Worm (Caenorhabditis elegans) whole organism, L4 larva: ENCODE measurements around the gene srx-44.
A peak's percentile ranks its signal among the peaks of the same experiment; 100 is the strongest.

Experiments
- F10B5.3 ChIP-seq: sonication (generic microtip); optimal IDR thresholded peaks from 2 replicates; lab custom pipeline; 2016; ENCODE audit warnings: mild to moderate bottlenecking, missing genetic modification characterization, missing compliant biosample characterization
- F49E8.2 ChIP-seq: sonication (generic microtip); optimal IDR thresholded peaks from 2 replicates; lab custom pipeline; 2016; ENCODE audit warnings: missing compliant biosample characterization, mild to moderate bottlenecking, missing genetic modification characterization, borderline replicate concordance
- T26A8.4 ChIP-seq: fragments of 200-800 bp; sonication (Bioruptor generic); IDR thresholded peaks from 2 replicates; pipeline ENCODE4 v1.3.6; 2022; ENCODE audit warnings: missing genetic modification characterization, missing compliant biosample characterization
- aha-1 ChIP-seq: fragments of 150-350 bp; peaks from one replicate; lab custom pipeline; 2014; ENCODE audit warnings: missing biosample characterization, missing genetic modification characterization
- arid-1 ChIP-seq: fragments of 200-800 bp; sonication (Bioruptor generic); conservative IDR thresholded peaks from 2 replicates; pipeline ENCODE4 v1.3.6; 2022; ENCODE audit warnings: missing genetic modification reagents, missing genetic modification characterization, missing compliant biosample characterization
- ceh-32 ChIP-seq: sonication (generic microtip); optimal IDR thresholded peaks from 2 replicates; lab custom pipeline; 2016; ENCODE audit warnings: mild to moderate bottlenecking, missing genetic modification characterization, missing compliant biosample characterization; ENCODE audit not compliant: poor library complexity
- ceh-62 ChIP-seq: sonication (generic microtip); optimal IDR thresholded peaks from 2 replicates; lab custom pipeline; 2017; ENCODE audit warnings: missing biosample characterization, missing genetic modification characterization
- ces-1 ChIP-seq: fragments of 150-350 bp; sonication (generic microtip); optimal IDR thresholded peaks from 4 replicates; lab custom pipeline; 2014; ENCODE audit warnings: missing biosample characterization, missing genetic modification reagents, missing genetic modification characterization
- ctbp-1 ChIP-seq: fragments of 200-800 bp; sonication (Bioruptor generic); IDR thresholded peaks from 2 replicates; pipeline ENCODE4 v1.3.6; 2022; ENCODE audit warnings: missing genetic modification reagents, missing genetic modification characterization, missing compliant biosample characterization
- daf-19 ChIP-seq: fragments of 200-800 bp; sonication (Bioruptor generic); conservative IDR thresholded peaks from 2 replicates; pipeline ENCODE4 v1.3.6; 2022; ENCODE audit warnings: missing genetic modification characterization, missing compliant biosample characterization
- dmd-9 ChIP-seq: fragments of 200-800 bp; sonication (Bioruptor generic); IDR thresholded peaks from 2 replicates; pipeline ENCODE4 v1.3.6; 2022; ENCODE audit warnings: missing genetic modification reagents, missing genetic modification characterization, missing compliant biosample characterization
- dpl-1 ChIP-seq: fragments of 150-350 bp; optimal IDR thresholded peaks from 2 replicates; lab custom pipeline; 2014; ENCODE audit warnings: missing biosample characterization, missing genetic modification reagents, missing genetic modification characterization
- egl-27 ChIP-seq: sonication (generic microtip); optimal IDR thresholded peaks from 3 replicates; lab custom pipeline; 2017; ENCODE audit warnings: missing biosample characterization, missing genetic modification reagents, missing genetic modification characterization
- hif-1 ChIP-seq, 2 experiments: sonication (generic microtip); optimal IDR thresholded peaks; 2 replicates each; lab custom pipeline; 2016 to 2017; ENCODE audit warnings: missing compliant biosample characterization in 2 of 2, missing genetic modification characterization in 2 of 2, missing genetic modification reagents in 2 of 2, missing genotype in 2 of 2, mild to moderate bottlenecking in 1 of 2
- hmg-1.1 ChIP-seq: fragments of 200-800 bp; sonication (Bioruptor generic); IDR thresholded peaks from 2 replicates; pipeline ENCODE4 v1.3.6; 2022; ENCODE audit warnings: missing genetic modification reagents, missing genetic modification characterization, missing compliant biosample characterization
- jun-1 ChIP-seq: fragments of 150-350 bp; optimal IDR thresholded peaks from 2 replicates; lab custom pipeline; 2014; ENCODE audit warnings: missing biosample characterization, missing genetic modification reagents, missing genetic modification characterization
- lin-13 ChIP-seq: fragments of 150-350 bp; optimal IDR thresholded peaks from 2 replicates; lab custom pipeline; 2014; ENCODE audit warnings: missing biosample characterization, missing genetic modification reagents, missing genetic modification characterization
- lin-15B ChIP-seq: fragments of 150-350 bp; sonication (generic microtip); optimal IDR thresholded peaks from 3 replicates; lab custom pipeline; 2014; ENCODE audit warnings: missing biosample characterization, missing genetic modification characterization
- lin-29 ChIP-seq: fragments of 200-800 bp; sonication (Bioruptor generic); IDR thresholded peaks from 2 replicates; pipeline ENCODE4 v1.3.6; 2022; ENCODE audit warnings: missing genetic modification reagents, missing genetic modification characterization, missing compliant biosample characterization
- lsy-2 ChIP-seq, 2 experiments: fragments of 150-350 bp in 1 of 2; sonication (generic microtip) in 1 of 2; optimal IDR thresholded peaks; 2 replicates each; lab custom pipeline; 2014 to 2017; ENCODE audit warnings: missing biosample characterization in 2 of 2, missing genetic modification characterization in 2 of 2
- madf-5 ChIP-seq, 2 experiments: fragments of 200-800 bp; sonication (Bioruptor generic); IDR thresholded peaks; 2 replicates each; pipeline ENCODE4 v1.3.6; 2022; ENCODE audit warnings: missing compliant biosample characterization in 2 of 2, missing genetic modification characterization in 2 of 2
- nhr-11 ChIP-seq: fragments of 150-350 bp; optimal IDR thresholded peaks from 2 replicates; lab custom pipeline; 2014; ENCODE audit warnings: missing biosample characterization, missing genetic modification characterization
- nhr-237 ChIP-seq: sonication (generic microtip); optimal IDR thresholded peaks from 2 replicates; lab custom pipeline; 2017; ENCODE audit warnings: missing biosample characterization, missing genetic modification characterization
- nhr-25 ChIP-seq: sonication (generic microtip); optimal IDR thresholded peaks from 2 replicates; lab custom pipeline; 2017; ENCODE audit warnings: missing genetic modification characterization, mild to moderate bottlenecking, missing compliant biosample characterization, antibody characterized with exemption, moderate library complexity, borderline replicate concordance; ENCODE audit not compliant: insufficient read depth
- nhr-48 ChIP-seq: sonication (generic microtip); optimal IDR thresholded peaks from 2 replicates; lab custom pipeline; 2016; ENCODE audit warnings: mild to moderate bottlenecking, missing genetic modification characterization, missing compliant biosample characterization
- nhr-6 ChIP-seq: fragments of 150-350 bp; optimal IDR thresholded peaks from 2 replicates; lab custom pipeline; 2014; ENCODE audit warnings: missing biosample characterization, missing genetic modification characterization
- pqm-1 ChIP-seq: sonication (generic microtip); optimal IDR thresholded peaks from 2 replicates; lab custom pipeline; 2017; ENCODE audit warnings: missing biosample characterization, missing genetic modification characterization
- rbr-2 ChIP-seq: sonication (generic microtip); optimal IDR thresholded peaks from 2 replicates; lab custom pipeline; 2016; ENCODE audit warnings: missing genotype, missing genetic modification characterization, missing compliant biosample characterization
- saeg-2 ChIP-seq: fragments of 200-800 bp; sonication (Bioruptor generic); IDR thresholded peaks from 2 replicates; pipeline ENCODE4 v1.3.6; 2022; ENCODE audit warnings: missing genetic modification reagents, missing genetic modification characterization, missing compliant biosample characterization
- set-16 ChIP-seq: fragments of 200-800 bp; sonication (Bioruptor generic); IDR thresholded peaks from 2 replicates; pipeline ENCODE4 v1.3.6; 2022; ENCODE audit warnings: missing genetic modification reagents, missing genetic modification characterization, missing compliant biosample characterization
- snpc-4 ChIP-seq: fragments of 150-350 bp; optimal IDR thresholded peaks from 2 replicates; lab custom pipeline; 2014; ENCODE audit warnings: missing biosample characterization, missing genetic modification characterization
- tag-97 ChIP-seq: fragments of 200-800 bp; sonication (Bioruptor generic); IDR thresholded peaks from 2 replicates; pipeline ENCODE4 v1.3.6; 2022; ENCODE audit warnings: missing genetic modification characterization, missing compliant biosample characterization
- tra-1 ChIP-seq: fragments of 200-800 bp; sonication (Bioruptor generic); IDR thresholded peaks from 2 replicates; pipeline ENCODE4 v1.3.6; 2022; ENCODE audit warnings: missing genetic modification reagents, missing genetic modification characterization, missing compliant biosample characterization
- unc-39 ChIP-seq: sonication (generic microtip); optimal IDR thresholded peaks from 2 replicates; lab custom pipeline; 2017; ENCODE audit warnings: missing biosample characterization, missing genetic modification characterization
- unc-62 ChIP-seq, 3 experiments: fragments of 150-350 bp in 1 of 3; sonication (generic microtip); optimal IDR thresholded peaks in 2 of 3; peaks in 1 of 3; 1 replicate in 1 of 3; 2 replicates in 2 of 3; lab custom pipeline; 2014 to 2017; ENCODE audit warnings: missing biosample characterization in 3 of 3, missing genetic modification characterization in 3 of 3, missing genetic modification reagents in 3 of 3, missing genotype in 1 of 3
- zag-1 ChIP-seq: fragments of 150-350 bp; optimal IDR thresholded peaks from 2 replicates; lab custom pipeline; 2014; ENCODE audit warnings: missing biosample characterization, missing genetic modification characterization
- zip-11 ChIP-seq: fragments of 200-800 bp; sonication (Bioruptor generic); IDR thresholded peaks from 2 replicates; pipeline ENCODE4 v1.3.6; 2022; ENCODE audit warnings: missing genetic modification characterization, missing compliant biosample characterization
- ztf-11 ChIP-seq: fragments of 150-350 bp; optimal IDR thresholded peaks from 2 replicates; lab custom pipeline; 2014; ENCODE audit warnings: missing biosample characterization, missing genetic modification characterization
- ztf-7 ChIP-seq: fragments of 150-350 bp; optimal IDR thresholded peaks from 2 replicates; lab custom pipeline; 2014; ENCODE audit warnings: missing biosample characterization, missing genetic modification characterization

The srx-44 gene

ce11 chrV:16000433-16000832 lies 19.7 kb upstream of the srx-44 start, which contains the start of gene nhr-50 (continued):
- TF ChIP-seq F10B5.3 (tag; lab: Kevin White, UChicago) = no peak
- TF ChIP-seq daf-19 = 0 out of 2 replicates have a peak, but pooled peaks have one; percentile 51
- no peak for TF ChIP-seq F49E8.2 (tag; lab: Kevin White, UChicago)
- no peak for TF ChIP-seq rbr-2 (tag; lab: Kevin White, UChicago)
- TF ChIP-seq dmd-9 (GFP tag; lab: Robert Waterston, UW) = no peak
- TF ChIP-seq lsy-2 (tag; optimal IDR thresholded peaks at IDR 0.05; lab: Kevin White, UChicago) = no peak
- TF ChIP-seq set-16 (GFP tag; lab: Robert Waterston, UW) = no peak
- no peak for TF ChIP-seq egl-27 (tag; lab: Kevin White, UChicago)
- no peak for TF ChIP-seq ztf-7 (tag; lab: Kevin White, UChicago)
- TF ChIP-seq tag-97 (GFP tag; lab: Robert Waterston, UW) = no peak
- peak; percentile 93 for TF ChIP-seq nhr-6 (tag; lab: Kevin White, UChicago)
- no peak for TF ChIP-seq ces-1
- no peak for TF ChIP-seq ceh-62 (tag; lab: Kevin White, UChicago)
- TF ChIP-seq zip-11 = no peak
- no peak for TF ChIP-seq zag-1 (tag; lab: Kevin White, UChicago)
- no peak for TF ChIP-seq lin-13 (GFP tag; lab: Kevin White, UChicago)
- TF ChIP-seq pqm-1 = peak; percentile 35
- TF ChIP-seq lin-15B (tag; lab: Kevin White, UChicago) = no peak
- peak; percentile 18 for TF ChIP-seq jun-1 (tag; lab: Kevin White, UChicago)
- TF ChIP-seq saeg-2 (GFP tag; lab: Robert Waterston, UW) = no peak
- TF ChIP-seq tra-1 = no peak
- TF ChIP-seq hif-1 (tag; optimal IDR thresholded peaks at IDR 0.05; lab: Kevin White, UChicago) = no peak
- no peak for TF ChIP-seq nhr-25
- TF ChIP-seq hmg-1.1 (GFP tag; lab: Robert Waterston, UW) = no peak
- no peak for TF ChIP-seq nhr-11 (tag; lab: Kevin White, UChicago)
- no peak for TF ChIP-seq T26A8.4 (GFP tag; lab: Robert Waterston, UW)
- TF ChIP-seq ceh-32 (tag; lab: Kevin White, UChicago) = no peak
- peak in 1 of 2 experiments; percentile 1 for TF ChIP-seq unc-62 (GFP tag; optimal IDR thresholded peaks at IDR 0.05 in 1 of 2; lab: Kevin White, UChicago)
- TF ChIP-seq unc-62 (tag; optimal IDR thresholded peaks at IDR 0.05; lab: Kevin White, UChicago) = no peak
- 0 out of 2 replicates have a peak, but pooled peaks have one; percentile 8 for TF ChIP-seq arid-1 (GFP tag; lab: Robert Waterston, UW)
- no peak for TF ChIP-seq lin-29 (GFP tag; lab: Robert Waterston, UW)
- no peak for TF ChIP-seq ztf-11 (tag; lab: Kevin White, UChicago)
- no peak for TF ChIP-seq snpc-4 (tag; lab: Kevin White, UChicago)

DNA sequence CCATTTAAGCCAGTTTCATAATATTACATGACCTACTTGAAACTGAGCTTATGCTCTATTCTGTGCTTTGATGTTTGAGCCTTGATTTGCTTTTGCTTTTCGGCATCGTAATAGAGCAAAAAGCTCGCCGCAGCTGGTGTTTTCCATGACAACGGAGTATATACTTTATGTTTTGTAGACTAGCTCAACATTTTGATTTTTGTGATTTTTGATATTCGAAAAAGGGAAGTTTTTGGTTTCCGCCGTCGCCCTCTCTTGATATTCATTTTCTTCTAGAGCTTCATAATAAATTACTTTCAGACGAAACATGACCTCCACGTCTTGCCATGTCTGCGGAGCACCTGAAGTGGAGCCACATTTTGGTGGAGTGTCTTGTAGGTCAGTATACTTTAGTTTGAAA lies 17.9 kb upstream of the srx-44 start, which contains the start of gene nhr-63:
nhr-63 (plus strand) TSS at position 301 of the 400 bp plus-strand sequence.
- TF ChIP-seq dpl-1 (GFP tag; lab: Kevin White, UChicago) (no peak), nhr-48 (tag; lab: Kevin White, UChicago) (no peak), nhr-6 (tag; lab: Kevin White, UChicago) (no peak), aha-1 (no peak), nhr-237 (tag; lab: Kevin White, UChicago) (no peak), lin-15B (tag; lab: Kevin White, UChicago) (no peak), daf-19 (no peak), ctbp-1 (GFP tag; lab: Robert Waterston, UW) (no peak), madf-5 (GFP tag; IDR thresholded peaks at IDR 0.05; lab: Robert Waterston, UW) (no peak), unc-39 (tag; lab: Kevin White, UChicago) (no peak)
